Worm (Caenorhabditis elegans) whole organism, young adult: ENCODE measurements around the gene T13A10.2.
A peak's percentile ranks its signal among the peaks of the same experiment; 100 is the strongest.

Source experiments
- B0035.1 ChIP-seq: sonication (generic microtip); optimal IDR thresholded peaks from 2 replicates; lab custom pipeline; 2016; ENCODE audit warnings: missing genetic modification characterization, mild to moderate bottlenecking, missing compliant biosample characterization, missing genotype, missing genetic modification reagents
- D2030.7 ChIP-seq: fragments of 200-800 bp; sonication (Bioruptor generic); IDR thresholded peaks from 2 replicates; pipeline ENCODE4 v1.3.6; 2022; ENCODE audit warnings: missing genetic modification reagents, missing genetic modification characterization, missing compliant biosample characterization
- F23B12.7 ChIP-seq: sonication (generic microtip); optimal IDR thresholded peaks from 2 replicates; lab custom pipeline; 2017; ENCODE audit warnings: missing genetic modification characterization, mild to moderate bottlenecking, missing compliant biosample characterization, antibody characterized with exemption, moderate library complexity; ENCODE audit not compliant: insufficient read depth
- F33H1.4 ChIP-seq: fragments of 200-800 bp; sonication (Bioruptor generic); IDR thresholded peaks from 2 replicates; pipeline ENCODE4 v1.3.6; 2022; ENCODE audit warnings: missing genetic modification reagents, missing genetic modification characterization, missing compliant biosample characterization
- F39B2.1 ChIP-seq: fragments of 200-800 bp; sonication (Bioruptor generic); IDR thresholded peaks from 2 replicates; pipeline ENCODE4 v1.3.6; 2022; ENCODE audit warnings: missing genetic modification reagents, missing genetic modification characterization, missing compliant biosample characterization
- T07F8.4 ChIP-seq: sonication (generic microtip); optimal IDR thresholded peaks from 2 replicates; lab custom pipeline; 2016; ENCODE audit warnings: mild to moderate bottlenecking, missing genetic modification characterization, moderate library complexity, missing compliant biosample characterization
- Y53F4B.3 ChIP-seq: fragments of 200-800 bp; sonication (Bioruptor generic); IDR thresholded peaks from 2 replicates; pipeline ENCODE4 v1.3.6; 2022; ENCODE audit warnings: missing genetic modification reagents, missing genetic modification characterization, missing compliant biosample characterization
- Y67H2A.10 ChIP-seq: fragments of 200-800 bp; sonication (Bioruptor generic); conservative IDR thresholded peaks from 2 replicates; pipeline ENCODE4 v1.3.6; 2022; ENCODE audit warnings: missing genetic modification reagents, missing genetic modification characterization, missing compliant biosample characterization
- Y79H2A.3 ChIP-seq: fragments of 200-800 bp; sonication (Bioruptor generic); conservative IDR thresholded peaks from 2 replicates; pipeline ENCODE4 v1.3.6; 2022; ENCODE audit warnings: missing genetic modification reagents, missing genetic modification characterization, missing compliant biosample characterization
- ZK185.1 ChIP-seq: sonication (generic microtip); optimal IDR thresholded peaks from 2 replicates; lab custom pipeline; 2016; ENCODE audit warnings: mild to moderate bottlenecking, missing genetic modification characterization, missing compliant biosample characterization; ENCODE audit not compliant: poor library complexity, severe bottlenecking
- athp-1 ChIP-seq: sonication (generic microtip); optimal IDR thresholded peaks from 2 replicates; lab custom pipeline; 2017; ENCODE audit warnings: mild to moderate bottlenecking, missing genetic modification characterization, missing compliant biosample characterization
- ccch-3 ChIP-seq: fragments of 200-800 bp; sonication (Bioruptor generic); optimal IDR thresholded peaks from 2 replicates; lab custom pipeline; 2018; ENCODE audit warnings: mild to moderate bottlenecking, missing genetic modification characterization, missing compliant biosample characterization
- cebp-2 ChIP-seq: fragments of 200-800 bp; sonication (Bioruptor generic); IDR thresholded peaks from 2 replicates; pipeline ENCODE4 v1.3.6; 2022; ENCODE audit warnings: missing genetic modification characterization, missing compliant biosample characterization
- ceh-79 ChIP-seq: sonication (generic microtip); optimal IDR thresholded peaks from 2 replicates; lab custom pipeline; 2017; ENCODE audit warnings: mild to moderate bottlenecking, missing genetic modification characterization, missing compliant biosample characterization
- ceh-91 ChIP-seq: fragments of 200-800 bp; sonication (Bioruptor generic); IDR thresholded peaks from 2 replicates; pipeline ENCODE4 v1.3.6; 2022; ENCODE audit warnings: missing genetic modification reagents, missing genetic modification characterization, missing compliant biosample characterization
- chd-7 ChIP-seq: sonication (generic microtip); optimal IDR thresholded peaks from 2 replicates; lab custom pipeline; 2016; ENCODE audit warnings: mild to moderate bottlenecking, missing genetic modification characterization, moderate library complexity, missing compliant biosample characterization
- dox-1 ChIP-seq: fragments of 200-800 bp; sonication (Bioruptor generic); IDR thresholded peaks from 2 replicates; pipeline ENCODE4 v1.3.6; 2022; ENCODE audit warnings: missing genetic modification reagents, missing genetic modification characterization, missing compliant biosample characterization
- efl-1 ChIP-seq: fragments of 150-350 bp; optimal IDR thresholded peaks from 2 replicates; lab custom pipeline; 2014; ENCODE audit warnings: missing biosample characterization, missing genetic modification reagents, missing genetic modification characterization
- ekl-4 ChIP-seq: fragments of 200-800 bp; sonication (Bioruptor generic); IDR thresholded peaks from 2 replicates; pipeline ENCODE4 v1.3.6; 2022; ENCODE audit warnings: missing genetic modification reagents, missing genetic modification characterization, missing compliant biosample characterization
- hsf-1 ChIP-seq: fragments of 200-800 bp; sonication (Bioruptor generic); IDR thresholded peaks from 2 replicates; pipeline ENCODE4 v1.3.6; 2022; ENCODE audit warnings: missing genetic modification reagents, missing genetic modification characterization, missing compliant biosample characterization
- lin-26 ChIP-seq: fragments of 200-800 bp; sonication (Bioruptor generic); IDR thresholded peaks from 2 replicates; pipeline ENCODE4 v1.3.6; 2022; ENCODE audit warnings: missing genetic modification reagents, missing genetic modification characterization, missing compliant biosample characterization
- lin-35 ChIP-seq, 3 experiments: fragments of 150-350 bp in 2 of 3; sonication (generic microtip) in 1 of 3; optimal IDR thresholded peaks; 2 replicates each; lab custom pipeline; 2014 to 2018; ENCODE audit warnings: missing biosample characterization in 3 of 3, missing genetic modification characterization in 3 of 3, missing genetic modification reagents in 3 of 3
- lir-1 ChIP-seq: fragments of 200-800 bp; sonication (Bioruptor generic); conservative IDR thresholded peaks from 2 replicates; pipeline ENCODE4 v1.3.6; 2022; ENCODE audit warnings: missing genetic modification reagents, missing genetic modification characterization, missing compliant biosample characterization
- lsy-27 ChIP-seq: sonication (generic microtip); optimal IDR thresholded peaks from 2 replicates; lab custom pipeline; 2017; ENCODE audit warnings: missing genetic modification characterization, mild to moderate bottlenecking, missing compliant biosample characterization, antibody characterized with exemption, missing genotype, borderline replicate concordance; ENCODE audit not compliant: insufficient read depth
- madf-8 ChIP-seq: fragments of 200-800 bp; sonication (Bioruptor generic); conservative IDR thresholded peaks from 2 replicates; pipeline ENCODE4 v1.3.6; 2022; ENCODE audit warnings: missing genetic modification reagents, missing genetic modification characterization, missing compliant biosample characterization
- mes-4 ChIP-seq: sonication (generic microtip); optimal IDR thresholded peaks from 2 replicates; lab custom pipeline; 2016; ENCODE audit warnings: missing genotype, missing genetic modification characterization, missing compliant biosample characterization
- mxl-1 ChIP-seq: sonication (generic microtip); optimal IDR thresholded peaks from 2 replicates; lab custom pipeline; 2016; ENCODE audit warnings: missing genetic modification characterization, missing compliant biosample characterization
- rcor-1 ChIP-seq: fragments of 200-800 bp; sonication (Bioruptor generic); IDR thresholded peaks from 2 replicates; pipeline ENCODE4 v1.3.6; 2022; ENCODE audit warnings: missing genetic modification reagents, missing genetic modification characterization, missing compliant biosample characterization
- repo-1 ChIP-seq: sonication (generic microtip); optimal IDR thresholded peaks from 2 replicates; lab custom pipeline; 2017; ENCODE audit warnings: mild to moderate bottlenecking, missing genetic modification characterization, missing compliant biosample characterization
- sea-2 ChIP-seq: fragments of 200-800 bp; sonication (Bioruptor generic); IDR thresholded peaks from 2 replicates; pipeline ENCODE4 v1.3.6; 2022; ENCODE audit warnings: missing genetic modification characterization, missing compliant biosample characterization
- snpc-1.3 ChIP-seq: sonication (generic microtip); optimal IDR thresholded peaks from 2 replicates; lab custom pipeline; 2017; ENCODE audit warnings: missing genetic modification characterization, mild to moderate bottlenecking, missing compliant biosample characterization, antibody characterized with exemption, moderate library complexity, missing genotype, missing genetic modification reagents; ENCODE audit not compliant: insufficient read depth
- snpc-4 ChIP-seq, 5 experiments: fragments of 150-350 bp in 1 of 5; sonication (generic microtip) in 4 of 5; optimal IDR thresholded peaks; 2 replicates each; lab custom pipeline; 2014 to 2018; ENCODE audit warnings: missing genetic modification characterization in 5 of 5, missing biosample characterization in 3 of 5, antibody characterized with exemption in 2 of 5, mild to moderate bottlenecking in 2 of 5, missing compliant biosample characterization in 2 of 5, missing genotype in 2 of 5, moderate library complexity in 2 of 5, missing genetic modification reagents in 1 of 5
- tbx-9 ChIP-seq: sonication (generic microtip); optimal IDR thresholded peaks from 2 replicates; lab custom pipeline; 2016; ENCODE audit warnings: borderline replicate concordance, missing genetic modification characterization, inconsistent platforms, missing compliant biosample characterization
- tlf-1 ChIP-seq: fragments of 200-800 bp; sonication (Bioruptor generic); optimal IDR thresholded peaks from 2 replicates; lab custom pipeline; 2018; ENCODE audit warnings: mild to moderate bottlenecking, missing genetic modification characterization, missing compliant biosample characterization
- unc-130 ChIP-seq: sonication (generic microtip); optimal IDR thresholded peaks from 2 replicates; lab custom pipeline; 2016; ENCODE audit warnings: missing genetic modification reagents, missing genetic modification characterization, missing compliant biosample characterization
- unc-62 ChIP-seq: fragments of 150-350 bp; optimal IDR thresholded peaks from 2 replicates; lab custom pipeline; 2014; ENCODE audit warnings: missing biosample characterization, missing genetic modification reagents, missing genetic modification characterization
- ztf-22 ChIP-seq: fragments of 200-800 bp; sonication (Bioruptor generic); optimal IDR thresholded peaks from 2 replicates; lab custom pipeline; 2018; ENCODE audit warnings: mild to moderate bottlenecking, missing genetic modification characterization, moderate library complexity, missing compliant biosample characterization

The T13A10.2 gene

ce11 chrIV:6290741-6291140, 37.6 kb downstream of the T13A10.2 start, which contains the start of gene srv-24:
Gene srv-24, minus strand, starts transcription at chrIV:6290841.
- TF ChIP-seq sea-2: no peak
- no peak for TF ChIP-seq lir-1 (GFP tag; lab: Robert Waterston, UW)
- TF ChIP-seq Y79H2A.3 (GFP tag; lab: Robert Waterston, UW): no peak
- TF ChIP-seq F23B12.7: no peak
- no peak for TF ChIP-seq ceh-91 (GFP tag; lab: Robert Waterston, UW)
- TF ChIP-seq Y67H2A.10 (GFP tag; lab: Robert Waterston, UW): no peak
- no peak for TF ChIP-seq efl-1 (GFP tag; lab: Kevin White, UChicago)
- TF ChIP-seq chd-7 (tag; lab: Kevin White, UChicago): no peak
- TF ChIP-seq tlf-1 (GFP tag; lab: Kevin White, UChicago): no peak
- no peak for TF ChIP-seq F33H1.4
- TF ChIP-seq cebp-2: no peak
- TF ChIP-seq unc-130 (GFP tag; lab: Kevin White, UChicago): no peak
- TF ChIP-seq ztf-22 (GFP tag; lab: Kevin White, UChicago): no peak

DNA sequence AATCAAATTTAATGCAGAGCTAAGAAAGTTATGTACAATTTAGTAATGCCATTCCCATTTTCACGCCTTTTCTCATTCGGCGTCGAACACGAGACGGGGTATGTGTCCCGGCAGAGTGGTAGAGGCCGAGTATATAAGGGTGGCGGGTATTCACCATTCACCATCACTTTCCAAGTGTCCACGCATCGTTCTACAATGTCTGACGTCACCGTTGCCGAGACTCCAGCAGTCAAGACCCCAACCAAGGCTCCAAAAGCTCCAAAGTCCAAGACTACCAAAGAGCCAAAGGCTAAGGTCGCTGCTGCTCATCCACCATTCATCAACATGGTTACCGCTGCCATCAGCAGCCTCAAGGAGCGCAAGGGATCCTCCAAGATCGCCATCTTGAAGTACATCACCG, 41.0 kb downstream of the T13A10.2 start, which contains the start of gene hil-2:
Gene hil-2 (plus strand): TSS at position 160 of the 400 bp plus-strand sequence.
- peak; percentile 97 for TF ChIP-seq F39B2.1 (GFP tag; lab: Robert Waterston, UW)
- no peak for TF ChIP-seq ccch-3 (GFP tag; lab: Kevin White, UChicago)
- no peak for TF ChIP-seq snpc-4 (GFP tag; optimal IDR thresholded peaks at IDR 0.05; lab: Kevin White, UChicago)
- TF ChIP-seq snpc-4 (tag; optimal IDR thresholded peaks at IDR 0.05; lab: Kevin White, UChicago): peak in 2 of 4 experiments; percentile 59 to 60

- TF ChIP-seq T07F8.4 (tag; lab: Kevin White, UChicago): no peak
- TF ChIP-seq B0035.1: no peak
- TF ChIP-seq tlf-1 (GFP tag; lab: Kevin White, UChicago): no peak
- no peak for TF ChIP-seq D2030.7 (GFP tag; lab: Robert Waterston, UW)
- TF ChIP-seq lsy-27 (tag; lab: Kevin White, UChicago): no peak
- no peak for TF ChIP-seq unc-62
- TF ChIP-seq tbx-9: no peak
- TF ChIP-seq ekl-4: no peak
- no peak for TF ChIP-seq ccch-3 (GFP tag; lab: Kevin White, UChicago)
- TF ChIP-seq ceh-79: no peak
- TF ChIP-seq unc-130 (GFP tag; lab: Kevin White, UChicago): no peak
- no peak for TF ChIP-seq sea-2
- no peak for TF ChIP-seq madf-8 (GFP tag; lab: Robert Waterston, UW)
- TF ChIP-seq, all 124 proteins: peak for 0
These were observed 45.2 kb downstream of the T13A10.2 start, which contains the start of gene srv-27 for ce11 chrIV:6298253-6298652. Gene srv-27, minus strand, starts transcription at chrIV:6298353.

DNA sequence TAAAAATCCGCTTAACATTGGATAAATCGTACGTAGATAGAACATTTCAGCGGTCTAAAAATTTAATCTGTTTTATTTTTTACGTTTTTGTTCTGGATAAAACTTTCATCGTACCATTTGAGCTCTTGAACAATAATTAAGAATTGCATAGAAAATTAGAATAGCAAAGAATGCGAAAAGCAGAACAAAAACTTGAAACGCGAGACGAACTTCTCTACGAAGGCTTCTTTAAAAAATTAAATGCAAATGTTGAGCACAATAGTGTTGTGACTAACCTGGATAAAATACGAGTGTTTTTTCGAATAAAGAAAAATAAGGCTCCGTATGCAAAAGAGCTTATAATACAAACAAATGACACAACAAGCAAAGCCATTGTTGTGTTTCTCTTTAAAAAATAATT, 46.4 kb downstream of the T13A10.2 start:
- TF ChIP-seq repo-1 (no peak), snpc-1.3 (tag; lab: Kevin White, UChicago) (no peak), F33H1.4 (no peak), lin-35 (GFP tag; optimal IDR thresholded peaks at IDR 0.05; lab: Kevin White, UChicago) (no peak), mes-4 (tag; lab: Kevin White, UChicago) (no peak), hsf-1 (GFP tag; lab: Robert Waterston, UW) (no peak), rcor-1 (GFP tag; lab: Robert Waterston, UW) (no peak), athp-1 (tag; lab: Kevin White, UChicago) (no peak), Y53F4B.3 (GFP tag; lab: Robert Waterston, UW) (no peak), lin-26 (no peak), dox-1 (no peak), ZK185.1 (tag; lab: Kevin White, UChicago) (no peak), ceh-79 (no peak), mxl-1 (no peak)
